Fruit fly (Drosophila melanogaster) whole organism, embryonic: Measurements from ENCODE around the gene be.
A peak's percentile ranks its signal among the peaks of the same experiment; 100 is the strongest.

Source experiments
- Aef1 ChIP-seq: fragments of 200-800 bp; sonication (Bioruptor generic); IDR thresholded peaks from 3 replicates; pipeline ENCODE4 v1.3.6; 2022; ENCODE audit warnings: missing biosample characterization, missing genetic modification characterization
- CG10366 ChIP-seq: fragments of 200-800 bp; sonication (Bioruptor generic); IDR thresholded peaks from 2 replicates; pipeline ENCODE4 v1.3.6; 2022; ENCODE audit warnings: missing biosample characterization, missing genetic modification characterization
- CG10654 ChIP-seq: fragments of 200-800 bp; sonication (Bioruptor generic); optimal IDR thresholded peaks from 2 replicates; lab custom pipeline; 2016; ENCODE audit warnings: missing biosample characterization, missing genetic modification characterization
- CG10979 ChIP-seq: fragments of 200-800 bp; sonication (Bioruptor generic); optimal IDR thresholded peaks from 2 replicates; lab custom pipeline; 2018; ENCODE audit warnings: missing biosample characterization, mild to moderate bottlenecking, missing genetic modification characterization, moderate library complexity
- CG11093 ChIP-seq: fragments of 200-800 bp; sonication (Bioruptor generic); IDR thresholded peaks from 3 replicates; pipeline ENCODE4 v1.3.6; 2022; ENCODE audit warnings: missing biosample characterization, missing genetic modification characterization
- CG11456 ChIP-seq: fragments of 200-800 bp; sonication (Bioruptor generic); IDR thresholded peaks from 3 replicates; pipeline ENCODE4 v1.3.6; 2022; ENCODE audit warnings: missing biosample characterization, missing genetic modification characterization
- CG12155 ChIP-seq: fragments of 200-800 bp; sonication (Bioruptor generic); optimal IDR thresholded peaks from 3 replicates; lab custom pipeline; 2016; ENCODE audit warnings: missing biosample characterization, missing genetic modification characterization
- CG12219 ChIP-seq: fragments of 200-800 bp; sonication (Bioruptor generic); optimal IDR thresholded peaks from 3 replicates; lab custom pipeline; 2018; ENCODE audit warnings: missing biosample characterization, mild to moderate bottlenecking, missing genetic modification characterization
- CG14710 ChIP-seq: fragments of 200-800 bp; sonication (Bioruptor generic); optimal IDR thresholded peaks from 3 replicates; lab custom pipeline; 2019; ENCODE audit warnings: missing biosample characterization, mild to moderate bottlenecking, missing genetic modification characterization, moderate library complexity
- CG14860 ChIP-seq: fragments of 200-800 bp; sonication (Bioruptor generic); IDR thresholded peaks from 3 replicates; pipeline ENCODE4 v1.3.6; 2022; ENCODE audit warnings: missing biosample characterization, missing genetic modification characterization; ENCODE audit not compliant: partially characterized antibody
- CG15514 ChIP-seq: fragments of 200-800 bp; sonication (Bioruptor generic); optimal IDR thresholded peaks from 3 replicates; lab custom pipeline; 2017; ENCODE audit warnings: missing biosample characterization, missing genetic modification characterization, mild to moderate bottlenecking, moderate library complexity, missing genetic modification reagents
- CG17359 ChIP-seq: fragments of 200-800 bp; sonication (Bioruptor generic); optimal IDR thresholded peaks from 3 replicates; lab custom pipeline; 2018; ENCODE audit warnings: missing biosample characterization, mild to moderate bottlenecking, missing genetic modification characterization, moderate library complexity
- CG1792 ChIP-seq: fragments of 200-800 bp; sonication (Bioruptor generic); optimal IDR thresholded peaks from 2 replicates; lab custom pipeline; 2016; ENCODE audit warnings: missing biosample characterization, missing genetic modification characterization
- CG2116 ChIP-seq: fragments of 200-800 bp; sonication (Bioruptor generic); optimal IDR thresholded peaks from 3 replicates; lab custom pipeline; 2018; ENCODE audit warnings: missing biosample characterization, mild to moderate bottlenecking, missing genetic modification characterization
- CG2202 ChIP-seq: fragments of 200-800 bp; sonication (Bioruptor generic); optimal IDR thresholded peaks from 2 replicates; lab custom pipeline; 2018; ENCODE audit warnings: missing biosample characterization, mild to moderate bottlenecking, missing genetic modification characterization
- CG3065 ChIP-seq: fragments of 200-800 bp; sonication (Bioruptor generic); optimal IDR thresholded peaks from 2 replicates; lab custom pipeline; 2016; ENCODE audit warnings: missing biosample characterization, missing genetic modification characterization
- CG3995 ChIP-seq: fragments of 200-800 bp; sonication (Bioruptor generic); optimal IDR thresholded peaks from 3 replicates; lab custom pipeline; 2016; ENCODE audit warnings: missing biosample characterization, missing genetic modification characterization
- CG43689 ChIP-seq: fragments of 200-800 bp; sonication (Bioruptor generic); IDR thresholded peaks from 2 replicates; pipeline ENCODE4 v1.3.6; 2022; ENCODE audit warnings: missing biosample characterization, missing genetic modification characterization
- CG6272 ChIP-seq: fragments of 200-800 bp; sonication (Bioruptor generic); IDR thresholded peaks from 2 replicates; pipeline ENCODE4 v1.3.6; 2022; ENCODE audit warnings: missing biosample characterization, missing genetic modification characterization
- CG6854 ChIP-seq: fragments of 200-800 bp; sonication (Bioruptor generic); optimal IDR thresholded peaks from 3 replicates; lab custom pipeline; 2017; ENCODE audit warnings: missing biosample characterization, mild to moderate bottlenecking, missing genetic modification characterization
- CG9817 ChIP-seq: fragments of 200-800 bp; sonication (Bioruptor generic); optimal IDR thresholded peaks from 2 replicates; lab custom pipeline; 2018; ENCODE audit warnings: missing biosample characterization, mild to moderate bottlenecking, missing genetic modification characterization, moderate library complexity
- CG9876 ChIP-seq: fragments of 200-800 bp; sonication (Bioruptor generic); optimal IDR thresholded peaks from 2 replicates; lab custom pipeline; 2016; ENCODE audit warnings: missing biosample characterization, missing genetic modification characterization
- CTCF ChIP-seq: fragments of 200-800 bp; sonication (Bioruptor generic); optimal IDR thresholded peaks from 2 replicates; lab custom pipeline; 2017; ENCODE audit warnings: missing biosample characterization, mild to moderate bottlenecking, missing genetic modification characterization, moderate library complexity
- HLHmδ ChIP-seq: fragments of 200-800 bp; sonication (Bioruptor generic); optimal IDR thresholded peaks from 2 replicates; lab custom pipeline; 2018; ENCODE audit warnings: missing biosample characterization, mild to moderate bottlenecking, missing genetic modification characterization, moderate library complexity
- Hey ChIP-seq: fragments of 200-800 bp; sonication (Bioruptor generic); optimal IDR thresholded peaks from 3 replicates; lab custom pipeline; 2018; ENCODE audit warnings: missing biosample characterization, mild to moderate bottlenecking, missing genetic modification characterization
- Med ChIP-seq: fragments of 200-800 bp; sonication (Bioruptor generic); peaks from one replicate; lab custom pipeline; 2016; ENCODE audit warnings: missing biosample characterization, missing genetic modification characterization, mild to moderate bottlenecking, inconsistent platforms, moderate library complexity
- Neu2 ChIP-seq: fragments of 200-800 bp; sonication (Bioruptor generic); optimal IDR thresholded peaks from 3 replicates; lab custom pipeline; 2016; ENCODE audit warnings: missing biosample characterization, missing genetic modification characterization, borderline replicate concordance
- Pdp1 ChIP-seq, 2 experiments: fragments of 200-800 bp; sonication (Bioruptor generic); optimal IDR thresholded peaks; 3 replicates each; lab custom pipeline; 2016; ENCODE audit warnings: missing biosample characterization in 2 of 2, missing genetic modification characterization in 2 of 2, mild to moderate bottlenecking in 1 of 2, moderate library complexity in 1 of 2
- Usf ChIP-seq: fragments of 200-800 bp; sonication (Bioruptor generic); optimal IDR thresholded peaks from 2 replicates; lab custom pipeline; 2017; ENCODE audit warnings: missing genotype, missing biosample characterization, missing genetic modification characterization
- abd-A ChIP-seq: fragments of 200-800 bp; sonication (Bioruptor generic); optimal IDR thresholded peaks from 3 replicates; lab custom pipeline; 2019; ENCODE audit warnings: missing biosample characterization, mild to moderate bottlenecking, missing genetic modification characterization, moderate library complexity
- corto ChIP-seq: fragments of 200-800 bp; sonication (Bioruptor generic); optimal IDR thresholded peaks from 2 replicates; lab custom pipeline; 2016; ENCODE audit warnings: missing biosample characterization, mild to moderate bottlenecking, missing genetic modification characterization, moderate library complexity
- da ChIP-seq: fragments of 200-800 bp; sonication (Bioruptor generic); optimal IDR thresholded peaks from 2 replicates; lab custom pipeline; 2016; ENCODE audit warnings: missing biosample characterization, missing genetic modification characterization
- danr ChIP-seq: fragments of 200-800 bp; sonication (Bioruptor generic); IDR thresholded peaks from 2 replicates; pipeline ENCODE4 v1.3.6; 2022; ENCODE audit warnings: missing biosample characterization, missing genetic modification characterization
- disco-r ChIP-seq: fragments of 200-800 bp; sonication (Bioruptor generic); optimal IDR thresholded peaks from 2 replicates; lab custom pipeline; 2016; ENCODE audit warnings: missing biosample characterization, missing genetic modification characterization
- ewg ChIP-seq: fragments of 200-800 bp; sonication (Bioruptor generic); optimal IDR thresholded peaks from 3 replicates; lab custom pipeline; 2017; ENCODE audit warnings: mild to moderate bottlenecking, missing biosample characterization, missing genetic modification reagents, missing genetic modification characterization
- exex ChIP-seq: fragments of 200-800 bp; sonication (Bioruptor generic); optimal IDR thresholded peaks from 4 replicates; lab custom pipeline; 2018; ENCODE audit warnings: missing biosample characterization, mild to moderate bottlenecking, missing genetic modification characterization, moderate library complexity
- gro ChIP-seq: fragments of 200-800 bp; sonication (Bioruptor generic); optimal IDR thresholded peaks from 2 replicates; lab custom pipeline; 2016; ENCODE audit warnings: missing biosample characterization, missing genetic modification characterization
- h ChIP-seq: fragments of >200 bp; optimal IDR thresholded peaks from 2 replicates; lab custom pipeline; 2017
- jigr1 ChIP-seq: fragments of 200-800 bp; sonication (Bioruptor generic); IDR thresholded peaks from 3 replicates; pipeline ENCODE4 v1.3.6; 2022; ENCODE audit warnings: missing biosample characterization, missing genetic modification characterization
- mirr ChIP-seq: fragments of 200-800 bp; sonication (Bioruptor generic); optimal IDR thresholded peaks from 3 replicates; lab custom pipeline; 2018; ENCODE audit warnings: missing biosample characterization, mild to moderate bottlenecking, missing genetic modification characterization
- nau ChIP-seq: fragments of 200-800 bp; sonication (Bioruptor generic); optimal IDR thresholded peaks from 3 replicates; lab custom pipeline; 2017; ENCODE audit warnings: missing biosample characterization, mild to moderate bottlenecking, missing genetic modification characterization, missing genetic modification reagents
- nom ChIP-seq: fragments of 200-800 bp; sonication (Bioruptor generic); optimal IDR thresholded peaks from 2 replicates; lab custom pipeline; 2017; ENCODE audit warnings: missing biosample characterization, missing genetic modification characterization, mild to moderate bottlenecking, moderate library complexity, missing genetic modification reagents
- pfk ChIP-seq: fragments of 200-800 bp; sonication (Bioruptor generic); optimal IDR thresholded peaks from 2 replicates; lab custom pipeline; 2018; ENCODE audit warnings: missing biosample characterization, mild to moderate bottlenecking, missing genetic modification characterization, moderate library complexity
- prd ChIP-seq, 3 experiments: fragments of >200 bp in 2 of 3; fragments of 200-800 bp in 1 of 3; sonication (Bioruptor generic) in 1 of 3; optimal IDR thresholded peaks in 2 of 3; IDR thresholded peaks in 1 of 3; 2 replicates in 2 of 3; 3 replicates in 1 of 3; pipeline versions ENCODE4 v1.3.6 to Lab custom; 2017 to 2022; ENCODE audit warnings: missing biosample characterization in 1 of 3, missing genetic modification characterization in 1 of 3
- pros ChIP-seq: fragments of 200-800 bp; sonication (Bioruptor generic); optimal IDR thresholded peaks from 3 replicates; lab custom pipeline; 2019; ENCODE audit warnings: missing biosample characterization, mild to moderate bottlenecking, missing genetic modification characterization, moderate library complexity
- tio ChIP-seq: fragments of 200-800 bp; sonication (Bioruptor generic); optimal IDR thresholded peaks from 2 replicates; lab custom pipeline; 2017; ENCODE audit warnings: missing biosample characterization, missing genetic modification characterization, inconsistent platforms
- tup ChIP-seq: fragments of 200-800 bp; sonication (Bioruptor generic); optimal IDR thresholded peaks from 2 replicates; lab custom pipeline; 2016; ENCODE audit warnings: missing biosample characterization, mild to moderate bottlenecking, missing genetic modification characterization, moderate library complexity
- wdn ChIP-seq: fragments of 200-800 bp; sonication (Bioruptor generic); IDR thresholded peaks from 2 replicates; pipeline ENCODE4 v1.3.6; 2022; ENCODE audit warnings: missing biosample characterization, missing genetic modification characterization
- zfh1 ChIP-seq: fragments of 200-800 bp; sonication (Bioruptor generic); IDR thresholded peaks from 3 replicates; pipeline ENCODE4 v1.3.6; 2022; ENCODE audit warnings: missing biosample characterization, missing genetic modification characterization

Gene be

dm6 chrX:15023826-15024545, at the start of gene be (continued):
- TF ChIP-seq ewg (GFP tag; lab: Kevin White, UChicago) (no peak), CG11093 (0 out of 3 replicates have a peak, but pooled peaks have one; percentile 24), CG17359 (tag; lab: Kevin White, UChicago) (peak; percentile 27), corto (peak; percentile 35), CG12155 (GFP tag; lab: Kevin White, UChicago) (peak; percentile 13), prd (optimal IDR thresholded peaks at IDR 0.05; lab: Kevin White, UChicago) (no peak), prd (GFP tag; IDR thresholded peaks at IDR 0.05; lab: Robert Waterston, UW) (peak; percentile 64), CG1792 (GFP tag; lab: Kevin White, UChicago) (no peak), Pdp1 (GFP tag; optimal IDR thresholded peaks at IDR 0.05; lab: Kevin White, UChicago) (no peak), Med (GFP tag; lab: Kevin White, UChicago) (peak; percentile 74), h (lab: Kevin White, UChicago) (no peak), zfh1 (GFP tag; lab: Robert Waterston, UW) (peak; percentile 6; the same call in 1 of the 3 replicates), CG12219 (GFP tag; lab: Kevin White, UChicago) (no peak), CG11456 (GFP tag; lab: Robert Waterston, UW) (peak; percentile 41; the same call in 2 of the 3 replicates), Neu2 (GFP tag; lab: Kevin White, UChicago) (no peak), CG14860 (GFP tag; lab: Robert Waterston, UW) (no peak), HLHmδ (GFP tag; lab: Kevin White, UChicago) (peak; percentile 42), CG10366 (GFP tag; lab: Robert Waterston, UW) (no peak; the same call in 1 of the 2 replicates), CG9876 (no peak), abd-A (tag; lab: Kevin White, UChicago) (no peak), tup (no peak), CG3065 (GFP tag; lab: Kevin White, UChicago) (peak; percentile 4), CG2116 (GFP tag; lab: Kevin White, UChicago) (no peak), jigr1 (GFP tag; lab: Robert Waterston, UW) (no peak; the same call in 2 of the 3 replicates), Usf (GFP tag; lab: Kevin White, UChicago) (peak; percentile 11), CG6272 (no peak), CG10654 (GFP tag; lab: Kevin White, UChicago) (peak; percentile 21), nau (GFP tag; lab: Kevin White, UChicago) (no peak), wdn (GFP tag; lab: Robert Waterston, UW) (peak; percentile 57; the same call in 1 of the 2 replicates), CG15514 (GFP tag; lab: Kevin White, UChicago) (no peak), gro (no peak), CG43689 (GFP tag; lab: Robert Waterston, UW) (no peak), CG9817 (peak; percentile 20), exex (no peak), CG14710 (tag; lab: Kevin White, UChicago) (peak; percentile 87), tio (GFP tag; lab: Kevin White, UChicago) (peak; percentile 16), Aef1 (GFP tag; lab: Robert Waterston, UW) (no peak; the same call in 2 of the 3 replicates), disco-r (GFP tag; lab: Kevin White, UChicago) (no peak), pfk (GFP tag; lab: Kevin White, UChicago) (peak; percentile 87), danr (GFP tag; lab: Robert Waterston, UW) (no peak), Hey (tag; lab: Kevin White, UChicago) (no peak), nom (GFP tag; lab: Kevin White, UChicago) (no peak), mirr (GFP tag; lab: Kevin White, UChicago) (no peak), da (no peak), CG6854 (peak; percentile 15), CTCF (GFP tag; lab: Kevin White, UChicago) (no peak), CG10979 (tag; lab: Kevin White, UChicago) (peak; percentile 85), pros (GFP tag; lab: Kevin White, UChicago) (peak; percentile 16), CG3995 (GFP tag; lab: Kevin White, UChicago) (no peak), CG2202 (tag; lab: Kevin White, UChicago) (no peak)
